Fruit fly (Drosophila melanogaster) whole organism, pupa: ENCODE data around the gene CG31915.

Source experiments
- CG10348 ChIP-seq: fragments of 200-800 bp; sonication (Bioruptor generic); IDR thresholded peaks from 2 replicates; pipeline ENCODE4 v1.3.6; 2022; ENCODE audit warnings: missing biosample characterization, missing genetic modification characterization
- CG17806 ChIP-seq: fragments of 200-800 bp; sonication (Bioruptor generic); optimal IDR thresholded peaks from 2 replicates; lab custom pipeline; 2018; ENCODE audit warnings: missing biosample characterization, mild to moderate bottlenecking, missing genetic modification characterization, moderate library complexity
- CG4496 ChIP-seq: fragments of 200-800 bp; sonication (Bioruptor generic); IDR thresholded peaks from 3 replicates; pipeline ENCODE4 v1.3.6; 2022; ENCODE audit warnings: missing biosample characterization, missing genetic modification characterization
- D1 ChIP-seq: fragments of 200-800 bp; sonication (Bioruptor generic); optimal IDR thresholded peaks from 2 replicates; lab custom pipeline; 2018; ENCODE audit warnings: missing biosample characterization, mild to moderate bottlenecking, missing genetic modification characterization, moderate library complexity
- Ets98B ChIP-seq: fragments of 200-800 bp; sonication (Bioruptor generic); IDR thresholded peaks from 2 replicates; pipeline ENCODE4 v1.3.6; 2022; ENCODE audit warnings: missing biosample characterization, missing genetic modification characterization
- Pif1A ChIP-seq: fragments of 200-800 bp; sonication (Bioruptor generic); optimal IDR thresholded peaks from 3 replicates; lab custom pipeline; 2016; ENCODE audit warnings: missing biosample characterization, missing genetic modification characterization
- Pif1B ChIP-seq: fragments of 200-800 bp; sonication (Bioruptor generic); optimal IDR thresholded peaks from 3 replicates; lab custom pipeline; 2016; ENCODE audit warnings: missing biosample characterization, missing genetic modification characterization
- fd96Ca ChIP-seq: fragments of 200-800 bp; sonication (Bioruptor generic); IDR thresholded peaks from 3 replicates; pipeline ENCODE4 v1.3.6; 2022; ENCODE audit warnings: missing biosample characterization, missing genetic modification characterization
- gl ChIP-seq: fragments of 200-800 bp; sonication (Bioruptor generic); optimal IDR thresholded peaks from 2 replicates; lab custom pipeline; 2018; ENCODE audit warnings: missing biosample characterization, mild to moderate bottlenecking, missing genetic modification characterization

DNA sequence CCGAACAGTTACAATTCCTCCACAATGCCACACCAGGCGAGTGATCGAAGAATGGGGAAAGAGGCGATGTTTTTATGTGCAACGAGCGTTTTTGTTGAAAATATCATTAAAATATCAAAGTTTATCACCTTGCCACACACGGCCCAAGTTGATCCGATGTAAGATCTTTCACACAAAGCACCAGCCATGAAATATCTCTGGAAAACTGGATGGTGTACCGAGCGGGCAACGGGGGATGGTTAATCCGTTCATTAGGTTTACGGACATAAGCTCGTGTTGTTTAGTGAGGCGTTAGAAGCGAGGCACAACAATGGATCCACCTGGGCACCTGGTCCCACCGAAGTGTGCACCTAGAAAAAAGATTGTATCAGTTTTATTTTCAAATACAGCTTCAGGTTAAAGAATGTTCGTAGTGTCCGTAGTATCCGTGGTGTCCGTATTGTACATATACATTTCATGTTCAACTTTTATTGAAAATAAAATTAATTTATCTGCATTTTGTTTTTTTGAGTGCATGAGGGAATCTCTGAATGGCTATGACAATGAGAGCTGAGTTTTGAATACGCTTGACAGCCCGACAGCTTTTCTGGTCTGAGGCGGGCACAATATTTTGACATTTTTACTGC, 31.3 kb upstream of the CG31915 start:
- TF ChIP-seq CG4496 (GFP tag; lab: Robert Waterston, UW): no peak
- TF ChIP-seq fd96Ca (GFP tag; lab: Robert Waterston, UW): no peak
- no peak for TF ChIP-seq Ets98B (GFP tag; lab: Robert Waterston, UW)
- TF ChIP-seq Pif1A: no peak
- TF ChIP-seq CG17806 (tag; lab: Kevin White, UChicago): no peak
- TF ChIP-seq D1 (tag; lab: Kevin White, UChicago): no peak
- no peak for TF ChIP-seq gl (tag; lab: Kevin White, UChicago)
- TF ChIP-seq Pif1B (GFP tag; lab: Kevin White, UChicago): no peak
- TF ChIP-seq CG10348: no peak
